Fruit fly (Drosophila melanogaster) whole organism, embryonic: Measurements from ENCODE around the gene Hs2st.

Experiments used
- Ada2b ChIP-seq: fragments of 200-800 bp; sonication (Bioruptor generic); IDR thresholded peaks from 2 replicates; pipeline ENCODE4 v1.3.6; 2022; ENCODE audit warnings: missing biosample characterization, missing genetic modification characterization
- BtbVII ChIP-seq: fragments of 200-800 bp; sonication (Bioruptor generic); optimal IDR thresholded peaks from 3 replicates; lab custom pipeline; 2017; ENCODE audit warnings: missing biosample characterization, mild to moderate bottlenecking, missing genetic modification characterization
- CG10274 ChIP-seq: fragments of 200-800 bp; sonication (Bioruptor generic); optimal IDR thresholded peaks from 3 replicates; lab custom pipeline; 2017; ENCODE audit warnings: missing biosample characterization, mild to moderate bottlenecking, missing genetic modification characterization
- CG10462 ChIP-seq: fragments of 200-800 bp; sonication (Bioruptor generic); optimal IDR thresholded peaks from 2 replicates; lab custom pipeline; 2016; ENCODE audit warnings: missing biosample characterization, missing genetic modification characterization
- CG10543 ChIP-seq: fragments of 200-800 bp; sonication (Bioruptor generic); optimal IDR thresholded peaks from 3 replicates; lab custom pipeline; 2017; ENCODE audit warnings: missing biosample characterization, mild to moderate bottlenecking, missing genetic modification characterization, moderate library complexity
- CG10565 ChIP-seq: fragments of 200-800 bp; sonication (Bioruptor generic); optimal IDR thresholded peaks from 3 replicates; lab custom pipeline; 2016; ENCODE audit warnings: missing biosample characterization, mild to moderate bottlenecking, missing genetic modification characterization
- CG14441 ChIP-seq: fragments of 200-800 bp; sonication (Bioruptor generic); IDR thresholded peaks from 2 replicates; pipeline ENCODE4 v1.3.6; 2022; ENCODE audit warnings: missing biosample characterization, missing genetic modification characterization
- CG14965 ChIP-seq: fragments of 200-800 bp; sonication (Bioruptor generic); optimal IDR thresholded peaks from 2 replicates; lab custom pipeline; 2016; ENCODE audit warnings: missing biosample characterization, missing genetic modification characterization, borderline replicate concordance
- CG1602 ChIP-seq: fragments of 200-800 bp; sonication (Bioruptor generic); optimal IDR thresholded peaks from 3 replicates; lab custom pipeline; 2016; ENCODE audit warnings: missing biosample characterization, missing genetic modification characterization
- CG17385 ChIP-seq: fragments of 200-800 bp; sonication (Bioruptor generic); optimal IDR thresholded peaks from 3 replicates; lab custom pipeline; 2018; ENCODE audit warnings: missing biosample characterization, mild to moderate bottlenecking, missing genetic modification characterization
- CG17912 ChIP-seq: fragments of 200-800 bp; sonication (Bioruptor generic); optimal IDR thresholded peaks from 2 replicates; lab custom pipeline; 2018; ENCODE audit warnings: missing biosample characterization, mild to moderate bottlenecking, missing genetic modification characterization
- CG18476 ChIP-seq: fragments of 200-800 bp; sonication (Bioruptor generic); optimal IDR thresholded peaks from 2 replicates; lab custom pipeline; 2016; ENCODE audit warnings: missing biosample characterization, mild to moderate bottlenecking, missing genetic modification characterization
- CG18599 ChIP-seq: fragments of 200-800 bp; sonication (Bioruptor generic); optimal IDR thresholded peaks from 3 replicates; lab custom pipeline; 2017; ENCODE audit warnings: missing biosample characterization, missing genetic modification characterization, mild to moderate bottlenecking, moderate library complexity, missing genetic modification reagents
- CG2199 ChIP-seq: fragments of 200-800 bp; sonication (Bioruptor generic); IDR thresholded peaks from 3 replicates; pipeline ENCODE4 v1.3.6; 2022; ENCODE audit warnings: missing biosample characterization, missing genetic modification characterization
- CG2889 ChIP-seq: fragments of 200-800 bp; sonication (Bioruptor generic); IDR thresholded peaks from 3 replicates; pipeline ENCODE4 v1.3.6; 2022; ENCODE audit warnings: missing biosample characterization, missing genetic modification characterization
- CG31224 ChIP-seq: fragments of 200-800 bp; sonication (Bioruptor generic); IDR thresholded peaks from 2 replicates; pipeline ENCODE4 v1.3.6; 2022; ENCODE audit warnings: missing biosample characterization, missing genetic modification characterization
- CG34376 ChIP-seq: fragments of 200-800 bp; sonication (Bioruptor generic); optimal IDR thresholded peaks from 2 replicates; lab custom pipeline; 2018; ENCODE audit warnings: missing biosample characterization, mild to moderate bottlenecking, missing genetic modification characterization
- CG3847 ChIP-seq: fragments of 200-800 bp; sonication (Bioruptor generic); IDR thresholded peaks from 2 replicates; pipeline ENCODE4 v1.3.6; 2022; ENCODE audit warnings: missing biosample characterization, missing genetic modification characterization
- CG5953 ChIP-seq: fragments of 200-800 bp; sonication (Bioruptor generic); IDR thresholded peaks from 2 replicates; pipeline ENCODE4 v1.3.6; 2022; ENCODE audit warnings: missing biosample characterization, missing genetic modification characterization
- CG7963 ChIP-seq: fragments of 200-800 bp; sonication (Bioruptor generic); IDR thresholded peaks from 3 replicates; pipeline ENCODE4 v1.3.6; 2022; ENCODE audit warnings: missing biosample characterization, missing genetic modification characterization; ENCODE audit not compliant: partially characterized antibody
- CG8359 ChIP-seq: fragments of 200-800 bp; sonication (Bioruptor generic); optimal IDR thresholded peaks from 2 replicates; lab custom pipeline; 2017; ENCODE audit warnings: missing biosample characterization, mild to moderate bottlenecking, missing genetic modification characterization, borderline replicate concordance
- CG9817 ChIP-seq: fragments of 200-800 bp; sonication (Bioruptor generic); optimal IDR thresholded peaks from 2 replicates; lab custom pipeline; 2018; ENCODE audit warnings: missing biosample characterization, mild to moderate bottlenecking, missing genetic modification characterization, moderate library complexity
- Camta ChIP-seq: fragments of 200-800 bp; sonication (Bioruptor generic); optimal IDR thresholded peaks from 2 replicates; lab custom pipeline; 2016; ENCODE audit warnings: missing biosample characterization, missing genetic modification characterization
- Dp ChIP-seq: fragments of 200-800 bp; sonication (Bioruptor generic); optimal IDR thresholded peaks from 2 replicates; lab custom pipeline; 2018; ENCODE audit warnings: missing biosample characterization, mild to moderate bottlenecking, missing genetic modification characterization, moderate library complexity
- Fer1 ChIP-seq: fragments of 200-800 bp; sonication (Bioruptor generic); optimal IDR thresholded peaks from 2 replicates; lab custom pipeline; 2017; ENCODE audit warnings: missing biosample characterization, mild to moderate bottlenecking, missing genetic modification characterization
- HHEX ChIP-seq: fragments of 200-800 bp; sonication (Bioruptor generic); optimal IDR thresholded peaks from 3 replicates; lab custom pipeline; 2017; ENCODE audit warnings: missing biosample characterization, mild to moderate bottlenecking, missing genetic modification characterization, missing genetic modification reagents
- Hand ChIP-seq: fragments of 200-800 bp; sonication (Bioruptor generic); optimal IDR thresholded peaks from 2 replicates; lab custom pipeline; 2017; ENCODE audit warnings: mild to moderate bottlenecking, missing biosample characterization, missing genetic modification reagents, missing genetic modification characterization
- Hmx ChIP-seq: fragments of 200-800 bp; sonication (Bioruptor generic); optimal IDR thresholded peaks from 2 replicates; lab custom pipeline; 2016; ENCODE audit warnings: missing biosample characterization, missing genetic modification characterization
- Hsf ChIP-seq: fragments of 200-800 bp; sonication (Bioruptor generic); optimal IDR thresholded peaks from 3 replicates; lab custom pipeline; 2016; ENCODE audit warnings: missing biosample characterization, missing genetic modification characterization
- MBD-R2 ChIP-seq: fragments of 200-800 bp; sonication (Bioruptor generic); IDR thresholded peaks from 2 replicates; pipeline ENCODE4 v1.3.6; 2022; ENCODE audit warnings: missing biosample characterization, missing genetic modification characterization
- NFAT ChIP-seq: fragments of 200-800 bp; sonication (Bioruptor generic); IDR thresholded peaks from 2 replicates; pipeline ENCODE4 v1.3.6; 2022; ENCODE audit warnings: missing biosample characterization, missing genetic modification characterization
- PHDP ChIP-seq: fragments of 200-800 bp; sonication (Bioruptor generic); optimal IDR thresholded peaks from 3 replicates; lab custom pipeline; 2018; ENCODE audit warnings: missing biosample characterization, mild to moderate bottlenecking, missing genetic modification characterization, moderate library complexity
- TFAM ChIP-seq: fragments of 200-800 bp; sonication (Bioruptor generic); optimal IDR thresholded peaks from 2 replicates; lab custom pipeline; 2017; ENCODE audit warnings: missing biosample characterization, missing genetic modification characterization, inconsistent platforms
- Vsx1 ChIP-seq: fragments of 200-800 bp; sonication (Bioruptor generic); optimal IDR thresholded peaks from 2 replicates; lab custom pipeline; 2017; ENCODE audit warnings: missing biosample characterization, mild to moderate bottlenecking, missing genetic modification characterization, missing genetic modification reagents
- ac ChIP-seq: fragments of 200-800 bp; sonication (Bioruptor generic); optimal IDR thresholded peaks from 3 replicates; lab custom pipeline; 2017; ENCODE audit warnings: missing biosample characterization, mild to moderate bottlenecking, missing genetic modification characterization
- az2 ChIP-seq: fragments of 200-800 bp; sonication (Bioruptor generic); optimal IDR thresholded peaks from 3 replicates; lab custom pipeline; 2016; ENCODE audit warnings: missing biosample characterization, missing genetic modification characterization
- bab2 ChIP-seq: fragments of 200-800 bp; sonication (Bioruptor generic); optimal IDR thresholded peaks from 2 replicates; lab custom pipeline; 2016; ENCODE audit warnings: missing biosample characterization, missing genetic modification characterization
- btn ChIP-seq: fragments of 200-800 bp; sonication (Bioruptor generic); optimal IDR thresholded peaks from 2 replicates; lab custom pipeline; 2016; ENCODE audit warnings: missing biosample characterization, missing genetic modification characterization
- caup ChIP-seq: fragments of 200-800 bp; sonication (Bioruptor generic); optimal IDR thresholded peaks from 3 replicates; lab custom pipeline; 2017; ENCODE audit warnings: missing biosample characterization, mild to moderate bottlenecking, missing genetic modification characterization, moderate library complexity; ENCODE audit not compliant: severe bottlenecking
- cwo ChIP-seq: fragments of 200-800 bp; sonication (Bioruptor generic); optimal IDR thresholded peaks from 3 replicates; lab custom pipeline; 2017; ENCODE audit warnings: missing biosample characterization, missing genetic modification characterization, mild to moderate bottlenecking, moderate library complexity, missing genetic modification reagents
- dimm ChIP-seq: fragments of 200-800 bp; sonication (Bioruptor generic); IDR thresholded peaks from 2 replicates; pipeline ENCODE4 v1.3.6; 2022; ENCODE audit warnings: missing biosample characterization, missing genetic modification characterization
- ham ChIP-seq: fragments of 200-800 bp; sonication (Bioruptor generic); IDR thresholded peaks from 2 replicates; pipeline ENCODE4 v1.3.6; 2022; ENCODE audit warnings: missing biosample characterization, missing genetic modification characterization
- lab ChIP-seq: fragments of 200-800 bp; sonication (Bioruptor generic); optimal IDR thresholded peaks from 3 replicates; lab custom pipeline; 2017; ENCODE audit warnings: missing biosample characterization, missing genetic modification characterization, mild to moderate bottlenecking, moderate library complexity, missing genetic modification reagents
- pfk ChIP-seq: fragments of 200-800 bp; sonication (Bioruptor generic); optimal IDR thresholded peaks from 2 replicates; lab custom pipeline; 2018; ENCODE audit warnings: missing biosample characterization, mild to moderate bottlenecking, missing genetic modification characterization, moderate library complexity
- sim ChIP-seq: fragments of 200-800 bp; sonication (Bioruptor generic); IDR thresholded peaks from 2 replicates; pipeline ENCODE4 v1.3.6; 2022; ENCODE audit warnings: missing biosample characterization, missing genetic modification characterization
- so ChIP-seq: fragments of 200-800 bp; sonication (Bioruptor generic); IDR thresholded peaks from 3 replicates; pipeline ENCODE4 v1.3.6; 2022; ENCODE audit warnings: missing biosample characterization, missing genetic modification characterization
- sr ChIP-seq: fragments of 200-800 bp; sonication (Bioruptor generic); IDR thresholded peaks from 3 replicates; pipeline ENCODE4 v1.3.6; 2022; ENCODE audit warnings: missing biosample characterization, missing genetic modification characterization
- twi ChIP-seq: fragments of 200-800 bp; optimal IDR thresholded peaks from 2 replicates; lab custom pipeline; 2019; ENCODE audit warnings: missing biosample characterization, mild to moderate bottlenecking, missing genetic modification characterization, moderate library complexity
- wor ChIP-seq: fragments of 200-800 bp; sonication (Bioruptor generic); IDR thresholded peaks from 2 replicates; pipeline ENCODE4 v1.3.6; 2022; ENCODE audit warnings: missing biosample characterization, missing genetic modification characterization

Hs2st gene

DNA sequence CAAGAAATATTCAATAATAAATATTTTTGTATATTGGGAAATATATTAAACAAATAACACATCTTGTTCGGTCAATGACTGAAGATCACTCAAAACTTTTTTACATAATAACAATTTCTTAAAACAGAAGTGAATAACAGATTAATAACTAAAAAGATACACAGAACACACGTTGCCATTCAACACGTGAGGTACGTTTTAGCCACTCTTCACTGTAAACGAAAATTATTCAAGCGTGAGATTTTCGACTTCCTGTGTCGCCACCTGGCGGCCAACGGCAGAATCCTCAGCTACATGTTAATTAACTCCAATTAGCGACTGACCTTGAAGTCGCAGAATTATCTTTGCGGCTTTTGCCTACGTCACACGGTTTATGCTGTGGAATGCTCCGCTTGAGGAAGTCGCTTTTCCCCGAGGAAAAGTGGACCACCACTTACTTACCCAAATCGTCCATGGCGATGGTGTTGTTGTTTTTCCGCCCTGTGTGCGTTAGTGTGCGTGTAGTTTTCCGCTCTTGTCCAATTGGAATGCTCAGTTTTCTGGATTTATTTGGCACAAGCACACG is 18.7 kb downstream of the Hs2st start (continued):
- peak; percentile 55 for TF ChIP-seq Fer1 (GFP tag; lab: Kevin White, UChicago)
- TF ChIP-seq sr = no peak
- TF ChIP-seq pfk = no peak
- peak; percentile 80 for TF ChIP-seq CG18599 (GFP tag; lab: Kevin White, UChicago)
- TF ChIP-seq sim (GFP tag; lab: Robert Waterston, UW) = peak; percentile 40
- TF ChIP-seq CG14965 (GFP tag; lab: Kevin White, UChicago) = peak; percentile 95
- peak; percentile 72 for TF ChIP-seq az2
- no peak for TF ChIP-seq wor (GFP tag; lab: Robert Waterston, UW)
- peak; percentile 74 for TF ChIP-seq Ada2b (GFP tag; lab: Robert Waterston, UW)
- peak; percentile 77 for TF ChIP-seq NFAT (GFP tag; lab: Robert Waterston, UW)
- no peak for TF ChIP-seq CG7963
- TF ChIP-seq Camta (GFP tag; lab: Kevin White, UChicago) = peak; percentile 52
- TF ChIP-seq CG8359 (GFP tag; lab: Kevin White, UChicago) = peak; percentile 11
- TF ChIP-seq ac (GFP tag; lab: Kevin White, UChicago) = no peak
- TF ChIP-seq CG17385 = peak; percentile 62
- TF ChIP-seq PHDP (tag; lab: Kevin White, UChicago) = peak; percentile 76
- peak; percentile 38; the same call in 1 of the 2 replicates for TF ChIP-seq CG31224
- peak; percentile 86 for TF ChIP-seq lab (GFP tag; lab: Kevin White, UChicago)
- TF ChIP-seq CG9817 = peak; percentile 61
- peak; percentile 70 for TF ChIP-seq CG14441 (GFP tag; lab: Robert Waterston, UW)
- TF ChIP-seq CG34376 (GFP tag; lab: Kevin White, UChicago) = no peak
- TF ChIP-seq CG10543 (GFP tag; lab: Kevin White, UChicago) = peak; percentile 72
- peak; percentile 65 for TF ChIP-seq BtbVII (GFP tag; lab: Kevin White, UChicago)
- peak; percentile 82; the same call in 1 of the 3 replicates for TF ChIP-seq CG2199 (GFP tag; lab: Robert Waterston, UW)
- TF ChIP-seq bab2 (GFP tag; lab: Kevin White, UChicago) = peak; percentile 52
- no peak for TF ChIP-seq CG10462 (GFP tag; lab: Kevin White, UChicago)
- peak; percentile 28 for TF ChIP-seq CG18476 (GFP tag; lab: Kevin White, UChicago)
- TF ChIP-seq CG17912 = peak; percentile 73
- peak; percentile 43 for TF ChIP-seq CG3847
- 0 out of 3 replicates have a peak, but pooled peaks have one; percentile 32 for TF ChIP-seq so (GFP tag; lab: Robert Waterston, UW)
- peak; percentile 43; the same call in 1 of the 2 replicates for TF ChIP-seq MBD-R2 (GFP tag; lab: Robert Waterston, UW)
- peak; percentile 76 for TF ChIP-seq HHEX (GFP tag; lab: Kevin White, UChicago)
- peak; percentile 88 for TF ChIP-seq Vsx1 (GFP tag; lab: Kevin White, UChicago)
- TF ChIP-seq CG2889 (GFP tag; lab: Robert Waterston, UW) = no peak
- TF ChIP-seq Dp (GFP tag; lab: Kevin White, UChicago) = no peak
- peak; percentile 20 for TF ChIP-seq CG10565 (GFP tag; lab: Kevin White, UChicago)
- TF ChIP-seq Hand (GFP tag; lab: Kevin White, UChicago) = no peak
- peak; percentile 2 for TF ChIP-seq TFAM (GFP tag; lab: Kevin White, UChicago)
- TF ChIP-seq CG10274 (GFP tag; lab: Kevin White, UChicago) = peak; percentile 18
- peak; percentile 48 for TF ChIP-seq CG1602 (GFP tag; lab: Kevin White, UChicago)
- peak; percentile 3 for TF ChIP-seq btn (GFP tag; lab: Kevin White, UChicago)
- 0 out of 2 replicates have a peak, but pooled peaks have one; percentile 7 for TF ChIP-seq CG5953 (GFP tag; lab: Robert Waterston, UW)
- peak; percentile 45 for TF ChIP-seq twi
- no peak for TF ChIP-seq ham
- TF ChIP-seq Hmx (GFP tag; lab: Kevin White, UChicago) = peak; percentile 29
- TF ChIP-seq Hsf (GFP tag; lab: Kevin White, UChicago) = peak; percentile 68
- TF ChIP-seq caup = peak; percentile 50
- no peak for TF ChIP-seq dimm (GFP tag; lab: Robert Waterston, UW)
- peak; percentile 72 for TF ChIP-seq cwo (GFP tag; lab: Kevin White, UChicago)
